In genomic region chr3L:10965731-10966647, dm6 we compare ENCODE assay signal across 2 fruit fly cellular contexts.
TF ChIP-seq lines count a peak whose summit lies in the region.

No protein-coding gene starts in this region.

TF ChIP-seq in whole organism, embryonic, 481 proteins besides CTCF, POLR2A, EP300 and RAD21 (continued from another document and continues in another):
- TF ChIP-seq CG15696 (tag; optimal IDR thresholded peaks at IDR 0.05; lab: Kevin White, UChicago), result peak; percentile 76
- peak; percentile 79 for TF ChIP-seq nau (GFP tag; optimal IDR thresholded peaks at IDR 0.05; lab: Kevin White, UChicago)
- peak; percentile 73 for TF ChIP-seq Lhr (GFP tag; optimal IDR thresholded peaks at IDR 0.05; lab: Kevin White, UChicago)
- peak; percentile 28 for TF ChIP-seq Hmx (GFP tag; optimal IDR thresholded peaks at IDR 0.05; lab: Kevin White, UChicago)
- peak; percentile 78 for TF ChIP-seq CG8290 (GFP tag; optimal IDR thresholded peaks at IDR 0.05; lab: Kevin White, UChicago)
- TF ChIP-seq CG8290 (tag; optimal IDR thresholded peaks at IDR 0.05; lab: Kevin White, UChicago), result peak; percentile 10 to 72
- peak; percentile 73; the same call in 1 of the 3 replicates for TF ChIP-seq CG2889 (GFP tag; IDR thresholded peaks at IDR 0.05; lab: Robert Waterston, UW)
- TF ChIP-seq CG17328 (GFP tag; IDR thresholded peaks at IDR 0.05; lab: Robert Waterston, UW), result peak; percentile 83
- TF ChIP-seq tap (tag; optimal IDR thresholded peaks at IDR 0.05; lab: Kevin White, UChicago), result peak; percentile 88
- TF ChIP-seq CG12236 (GFP tag; optimal IDR thresholded peaks at IDR 0.05; lab: Kevin White, UChicago), result peak; percentile 75
- TF ChIP-seq Hey (tag; optimal IDR thresholded peaks at IDR 0.05; lab: Kevin White, UChicago), result no peak
- peak; percentile 16 for TF ChIP-seq CG6854 (GFP tag; optimal IDR thresholded peaks at IDR 0.05; lab: Kevin White, UChicago)
- peak; percentile 67 for TF ChIP-seq shn (GFP tag; optimal IDR thresholded peaks at IDR 0.05; lab: Kevin White, UChicago)
- peak; percentile 59 for TF ChIP-seq CG11696 (GFP tag; IDR thresholded peaks at IDR 0.05; lab: Robert Waterston, UW)
- peak; percentile 71 for TF ChIP-seq CG18476 (GFP tag; optimal IDR thresholded peaks at IDR 0.05; lab: Kevin White, UChicago)
- TF ChIP-seq Bdp1 (GFP tag; optimal IDR thresholded peaks at IDR 0.05; lab: Kevin White, UChicago), result peak; percentile 59
- TF ChIP-seq CG13123 (GFP tag; optimal IDR thresholded peaks at IDR 0.05; lab: Kevin White, UChicago), result peak; percentile 19
- peak; percentile 78 for TF ChIP-seq wor (GFP tag; IDR thresholded peaks at IDR 0.05; lab: Robert Waterston, UW)
- TF ChIP-seq CkIIα-i1 (GFP tag; IDR thresholded peaks at IDR 0.05; lab: Robert Waterston, UW), result no peak; the same call in 1 of the 2 replicates
- peak; percentile 84 for TF ChIP-seq CG11695 (GFP tag; IDR thresholded peaks at IDR 0.05; lab: Robert Waterston, UW)
- peak; percentile 35; the same call in 1 of the 2 replicates for TF ChIP-seq CG8765 (GFP tag; IDR thresholded peaks at IDR 0.05; lab: Robert Waterston, UW)
- TF ChIP-seq pzg (GFP tag; optimal IDR thresholded peaks at IDR 0.05; lab: Kevin White, UChicago), result no peak
- peak; percentile 84 for TF ChIP-seq jumu (GFP tag; optimal IDR thresholded peaks at IDR 0.05; lab: Kevin White, UChicago)
- TF ChIP-seq oc (tag; optimal IDR thresholded peaks at IDR 0.05; lab: Kevin White, UChicago), result peak; percentile 97
- peak; percentile 93 for TF ChIP-seq Oli (tag; optimal IDR thresholded peaks at IDR 0.05; lab: Kevin White, UChicago)
- TF ChIP-seq Fer1 (GFP tag; optimal IDR thresholded peaks at IDR 0.05; lab: Kevin White, UChicago), result peak; percentile 71
- TF ChIP-seq Mes4 (GFP tag; optimal IDR thresholded peaks at IDR 0.05; lab: Kevin White, UChicago), result peak; percentile 79
- no peak for TF ChIP-seq fd102C (GFP tag; optimal IDR thresholded peaks at IDR 0.05; lab: Kevin White, UChicago)
- TF ChIP-seq trem (tag; optimal IDR thresholded peaks at IDR 0.05; lab: Kevin White, UChicago), result peak; percentile 87
- peak; percentile 60 for TF ChIP-seq Rfx (GFP tag; IDR thresholded peaks at IDR 0.05; lab: Robert Waterston, UW)
- peak; percentile 90 for TF ChIP-seq CG15269 (tag; optimal IDR thresholded peaks at IDR 0.05; lab: Kevin White, UChicago)
- TF ChIP-seq fru (optimal IDR thresholded peaks at IDR 0.05; lab: Kevin White, UChicago), result no peak
- no peak for TF ChIP-seq luna (GFP tag; optimal IDR thresholded peaks at IDR 0.05; lab: Kevin White, UChicago)
- peak; percentile 67 for TF ChIP-seq sqz (GFP tag; optimal IDR thresholded peaks at IDR 0.05; lab: Kevin White, UChicago)
- peak; percentile 60 for TF ChIP-seq CG16815 (GFP tag; optimal IDR thresholded peaks at IDR 0.05; lab: Kevin White, UChicago)
- no peak for TF ChIP-seq CG34224 (GFP tag; IDR thresholded peaks at IDR 0.05; lab: Robert Waterston, UW; ENCODE audit: partially characterized antibody)
- peak; percentile 67 for TF ChIP-seq CG12299 (tag; optimal IDR thresholded peaks at IDR 0.05; lab: Kevin White, UChicago)
- peak; percentile 60 for TF ChIP-seq CG4282 (GFP tag; optimal IDR thresholded peaks at IDR 0.05; lab: Kevin White, UChicago)
- peak; percentile 76 for TF ChIP-seq CG12942 (GFP tag; optimal IDR thresholded peaks at IDR 0.05; lab: Kevin White, UChicago)
- peak; percentile 59 for TF ChIP-seq da (GFP tag; optimal IDR thresholded peaks at IDR 0.05; lab: Kevin White, UChicago)
- no peak for TF ChIP-seq CG14860 (GFP tag; IDR thresholded peaks at IDR 0.05; lab: Robert Waterston, UW; ENCODE audit: partially characterized antibody)
- TF ChIP-seq CG11247 (GFP tag; IDR thresholded peaks at IDR 0.05; lab: Robert Waterston, UW), result peak; percentile 79
- TF ChIP-seq CG7556 (GFP tag; optimal IDR thresholded peaks at IDR 0.05; lab: Kevin White, UChicago), result peak; percentile 86
- TF ChIP-seq sd (tag; optimal IDR thresholded peaks at IDR 0.05; lab: Kevin White, UChicago), result peak; percentile 54
- TF ChIP-seq CG30020 (tag; optimal IDR thresholded peaks at IDR 0.05; lab: Kevin White, UChicago), result peak; percentile 56
- no peak for TF ChIP-seq h (optimal IDR thresholded peaks at IDR 0.05; lab: Kevin White, UChicago)
- TF ChIP-seq tgo (GFP tag; IDR thresholded peaks at IDR 0.05; lab: Robert Waterston, UW), result peak; percentile 89
- peak; percentile 80 for TF ChIP-seq CG1024 (GFP tag; IDR thresholded peaks at IDR 0.05; lab: Robert Waterston, UW)
- no peak; the same call in 2 of the 3 replicates for TF ChIP-seq z (GFP tag; IDR thresholded peaks at IDR 0.05; lab: Robert Waterston, UW)
- no peak for TF ChIP-seq yki (optimal IDR thresholded peaks at IDR 0.05; lab: Kevin White, UChicago)
- peak; percentile 82 for TF ChIP-seq org-1 (GFP tag; optimal IDR thresholded peaks at IDR 0.05; lab: Kevin White, UChicago)
- TF ChIP-seq gcm (GFP tag; optimal IDR thresholded peaks at IDR 0.05; lab: Kevin White, UChicago), result peak; percentile 90
- TF ChIP-seq chm (GFP tag; IDR thresholded peaks at IDR 0.05; lab: Robert Waterston, UW), result peak; percentile 78
- TF ChIP-seq CG4328 (GFP tag; optimal IDR thresholded peaks at IDR 0.05; lab: Kevin White, UChicago), result peak; percentile 46
- peak; percentile 88 for TF ChIP-seq gsb-n (tag; optimal IDR thresholded peaks at IDR 0.05; lab: Kevin White, UChicago)
- no peak for TF ChIP-seq pros (GFP tag; optimal IDR thresholded peaks at IDR 0.05; lab: Kevin White, UChicago)
- TF ChIP-seq otp (GFP tag; IDR thresholded peaks at IDR 0.05; lab: Robert Waterston, UW), result peak; percentile 76
- peak; percentile 85 for TF ChIP-seq CG10209 (GFP tag; optimal IDR thresholded peaks at IDR 0.05; lab: Kevin White, UChicago)
- TF ChIP-seq croc (GFP tag; conservative IDR thresholded peaks at IDR 0.05; lab: Robert Waterston, UW), result peak; percentile 90
- TF ChIP-seq tx (GFP tag; optimal IDR thresholded peaks at IDR 0.05; lab: Kevin White, UChicago), result peak; percentile 68
- TF ChIP-seq CG9609 (GFP tag; optimal IDR thresholded peaks at IDR 0.05; lab: Kevin White, UChicago), result peak; percentile 72
- TF ChIP-seq vvl (GFP tag; IDR thresholded peaks at IDR 0.05; lab: Robert Waterston, UW), result peak; percentile 92
- TF ChIP-seq CG4730 (GFP tag; IDR thresholded peaks at IDR 0.05; lab: Robert Waterston, UW), result peak; percentile 85
- TF ChIP-seq Hr51 (GFP tag; optimal IDR thresholded peaks at IDR 0.05; lab: Kevin White, UChicago), result peak; percentile 59 to 92
- peak; percentile 81 for TF ChIP-seq twi (tag; optimal IDR thresholded peaks at IDR 0.05; lab: Kevin White, UChicago)
- TF ChIP-seq YL-1 (GFP tag; optimal IDR thresholded peaks at IDR 0.05; lab: Kevin White, UChicago), result peak; percentile 2

TF ChIP-seq in whole organism, prepupa, 60 proteins besides CTCF, POLR2A, EP300 and RAD21 (continued from another document):
- TF ChIP-seq fkh (GFP tag; optimal IDR thresholded peaks at IDR 0.05; lab: Kevin White, UChicago), result no peak
- TF ChIP-seq pdm3 (GFP tag; optimal IDR thresholded peaks at IDR 0.05; lab: Kevin White, UChicago), result peak; percentile 88
- peak; percentile 57 for TF ChIP-seq CG8119 (GFP tag; IDR thresholded peaks at IDR 0.05; lab: Robert Waterston, UW)
- peak; percentile 26 for TF ChIP-seq CG6276 (GFP tag; optimal IDR thresholded peaks at IDR 0.05; lab: Kevin White, UChicago)
- TF ChIP-seq Hr38 (GFP tag; optimal IDR thresholded peaks at IDR 0.05; lab: Kevin White, UChicago), result no peak
- TF ChIP-seq CG11902 (GFP tag; optimal IDR thresholded peaks at IDR 0.05; lab: Kevin White, UChicago), result peak; percentile 83
- TF ChIP-seq CG6808 (GFP tag; optimal IDR thresholded peaks at IDR 0.05; lab: Kevin White, UChicago), result peak; percentile 62
- peak; percentile 67 for TF ChIP-seq CG3032 (tag; optimal IDR thresholded peaks at IDR 0.05; lab: Kevin White, UChicago)
- peak; percentile 82 for TF ChIP-seq topi (GFP tag; optimal IDR thresholded peaks at IDR 0.05; lab: Kevin White, UChicago)
- peak; percentile 30 to 69 for TF ChIP-seq salr (GFP tag; optimal IDR thresholded peaks at IDR 0.05; lab: Kevin White, UChicago)
- TF ChIP-seq CG32006 (GFP tag; optimal IDR thresholded peaks at IDR 0.05; lab: Kevin White, UChicago), result peak; percentile 27
- TF ChIP-seq svp (GFP tag; lab: Kevin White, UChicago), result peak; percentile 93
- TF ChIP-seq fd85E (GFP tag; optimal IDR thresholded peaks at IDR 0.05; lab: Kevin White, UChicago), result no peak
- TF ChIP-seq CG10631 (GFP tag; optimal IDR thresholded peaks at IDR 0.05; lab: Kevin White, UChicago), result peak; percentile 63
- peak; percentile 86 for TF ChIP-seq Met (GFP tag; optimal IDR thresholded peaks at IDR 0.05; lab: Kevin White, UChicago)
- TF ChIP-seq CG8319 (GFP tag; optimal IDR thresholded peaks at IDR 0.05; lab: Kevin White, UChicago), result peak; percentile 58
- TF ChIP-seq Eip78C (GFP tag; lab: Kevin White, UChicago), result peak; percentile 96
- peak; percentile 77 for TF ChIP-seq achi (GFP tag; optimal IDR thresholded peaks at IDR 0.05; lab: Kevin White, UChicago)
- peak; percentile 68 for TF ChIP-seq CG6854 (GFP tag; optimal IDR thresholded peaks at IDR 0.05; lab: Kevin White, UChicago)
- peak; percentile 85 for TF ChIP-seq OdsH (GFP tag; optimal IDR thresholded peaks at IDR 0.05; lab: Kevin White, UChicago)
- peak; percentile 48 for TF ChIP-seq CG16779 (tag; optimal IDR thresholded peaks at IDR 0.05; lab: Kevin White, UChicago)
- TF ChIP-seq CG4318 (GFP tag; optimal IDR thresholded peaks at IDR 0.05; lab: Kevin White, UChicago), result peak; percentile 28
- peak; percentile 44; the same call in 1 of the 2 replicates for TF ChIP-seq CG11294 (GFP tag; IDR thresholded peaks at IDR 0.05; lab: Robert Waterston, UW)
- TF ChIP-seq CG1621 (tag; optimal IDR thresholded peaks at IDR 0.05; lab: Kevin White, UChicago), result peak; percentile 75
- peak; percentile 86 for TF ChIP-seq Hr39 (GFP tag; optimal IDR thresholded peaks at IDR 0.05; lab: Kevin White, UChicago)
- peak; percentile 83 for TF ChIP-seq Eip75B (GFP tag; optimal IDR thresholded peaks at IDR 0.05; lab: Kevin White, UChicago)
- TF ChIP-seq Smox (GFP tag; optimal IDR thresholded peaks at IDR 0.05; lab: Kevin White, UChicago), result peak; percentile 80
- 0 out of 2 replicates have a peak, but pooled peaks have one; percentile 17 for TF ChIP-seq Gug (GFP tag; IDR thresholded peaks at IDR 0.05; lab: Robert Waterston, UW)
- TF ChIP-seq dac (GFP tag; optimal IDR thresholded peaks at IDR 0.05; lab: Kevin White, UChicago), result no peak
- peak; percentile 74 for TF ChIP-seq Ets21C (GFP tag; optimal IDR thresholded peaks at IDR 0.05; lab: Kevin White, UChicago)
- TF ChIP-seq vri (GFP tag; optimal IDR thresholded peaks at IDR 0.05; lab: Kevin White, UChicago), result peak; percentile 47
- TF ChIP-seq Blimp-1 (GFP tag; optimal IDR thresholded peaks at IDR 0.05; lab: Kevin White, UChicago), result peak; percentile 35
- peak; percentile 85 for TF ChIP-seq CG6792 (GFP tag; optimal IDR thresholded peaks at IDR 0.05; lab: Kevin White, UChicago)
- TF ChIP-seq Lpt (GFP tag; optimal IDR thresholded peaks at IDR 0.05; lab: Kevin White, UChicago), result peak; percentile 7
- peak; percentile 65 for TF ChIP-seq eg (GFP tag; IDR thresholded peaks at IDR 0.05; lab: Robert Waterston, UW)
- TF ChIP-seq acj6 (GFP tag; optimal IDR thresholded peaks at IDR 0.05; lab: Kevin White, UChicago), result peak; percentile 83
- TF ChIP-seq Sox15 (GFP tag; optimal IDR thresholded peaks at IDR 0.05; lab: Kevin White, UChicago), result peak; percentile 84
- peak; percentile 78 for TF ChIP-seq cyc (GFP tag; optimal IDR thresholded peaks at IDR 0.05; lab: Kevin White, UChicago)
